Worm (Caenorhabditis elegans): ENCODE results near the gene F26G1.10.

The F26G1.10 gene

DNA sequence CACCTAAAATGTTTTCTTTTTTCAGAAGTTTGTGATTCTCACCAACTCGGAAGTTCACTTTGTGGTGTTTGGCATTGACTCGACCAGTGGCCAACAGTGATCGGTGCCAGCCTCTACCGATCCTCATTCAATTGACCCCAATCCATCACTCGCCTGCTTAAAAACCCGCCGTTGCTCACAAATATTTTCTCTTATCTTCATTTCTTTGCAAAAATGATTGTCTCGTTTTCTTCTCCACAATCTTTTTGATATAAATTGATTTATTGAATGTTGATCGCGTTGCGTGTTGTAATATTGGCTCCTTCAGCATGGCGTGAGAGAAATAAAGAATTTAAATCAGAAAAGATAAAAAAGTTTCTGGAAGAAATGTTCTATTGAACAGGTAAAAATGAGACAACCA, 37.6 kb upstream of the F26G1.10 start:
- no peak for TF ChIP-seq cnd-1 (tag; optimal IDR thresholded peaks at IDR 0.05)
- peak; percentile 2 for TF ChIP-seq unc-62 (GFP tag; optimal IDR thresholded peaks at IDR 0.05)
- peak; percentile 12 for TF ChIP-seq mab-5 (tag; optimal IDR thresholded peaks at IDR 0.05)

DNA sequence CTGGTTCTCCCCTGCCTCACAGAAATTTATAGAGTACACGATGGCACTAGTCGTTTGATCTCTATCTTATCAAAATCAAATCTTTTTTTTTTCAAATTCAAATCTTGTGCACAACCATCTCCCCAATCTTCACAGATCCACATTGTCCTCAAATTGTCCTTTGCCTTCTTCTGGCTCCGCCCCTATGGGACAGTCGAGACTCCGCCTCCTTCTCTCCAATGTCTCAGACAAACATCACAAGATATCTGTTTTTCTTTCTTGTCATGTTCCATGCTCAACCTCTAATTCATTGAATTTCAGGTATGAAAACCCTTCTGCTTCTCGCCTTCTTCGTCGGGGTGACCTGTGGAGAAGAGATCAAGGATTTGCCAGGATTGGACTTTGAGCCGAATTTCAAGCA, 36.8 kb upstream of the F26G1.10 start, which contains the start of gene ctsa-1.1:
ctsa-1.1 (plus strand) TSS at position 301 of the 400 bp plus-strand sequence.
- TF ChIP-seq nhr-28 (tag; optimal IDR thresholded peaks at IDR 0.05) (no peak), blmp-1 (tag; optimal IDR thresholded peaks at IDR 0.05) (no peak), ztf-11 (tag; optimal IDR thresholded peaks at IDR 0.05) (no peak), snpc-4 (tag; optimal IDR thresholded peaks at IDR 0.05) (no peak), sptf-1 (tag; optimal IDR thresholded peaks at IDR 0.05) (no peak), elt-1 (tag; optimal IDR thresholded peaks at IDR 0.05; ENCODE audit: borderline replicate concordance, insufficient read depth) (no peak), lin-32 (GFP tag; optimal IDR thresholded peaks at IDR 0.05) (no peak), mep-1 (tag; optimal IDR thresholded peaks at IDR 0.05) (no peak), lsy-2 (tag; optimal IDR thresholded peaks at IDR 0.05) (no peak), nhr-12 (tag; optimal IDR thresholded peaks at IDR 0.05) (no peak), tbx-8 (GFP tag; optimal IDR thresholded peaks at IDR 0.05) (no peak), ceh-83 (GFP tag; optimal IDR thresholded peaks at IDR 0.05) (no peak), zip-8 (tag; optimal IDR thresholded peaks at IDR 0.05) (no peak), nhr-237 (tag; optimal IDR thresholded peaks at IDR 0.05) (no peak), mab-5 (tag; optimal IDR thresholded peaks at IDR 0.05) (no peak), pha-4 (tag; optimal IDR thresholded peaks at IDR 0.05) (no peak), unc-39 (tag; optimal IDR thresholded peaks at IDR 0.05) (no peak)

DNA sequence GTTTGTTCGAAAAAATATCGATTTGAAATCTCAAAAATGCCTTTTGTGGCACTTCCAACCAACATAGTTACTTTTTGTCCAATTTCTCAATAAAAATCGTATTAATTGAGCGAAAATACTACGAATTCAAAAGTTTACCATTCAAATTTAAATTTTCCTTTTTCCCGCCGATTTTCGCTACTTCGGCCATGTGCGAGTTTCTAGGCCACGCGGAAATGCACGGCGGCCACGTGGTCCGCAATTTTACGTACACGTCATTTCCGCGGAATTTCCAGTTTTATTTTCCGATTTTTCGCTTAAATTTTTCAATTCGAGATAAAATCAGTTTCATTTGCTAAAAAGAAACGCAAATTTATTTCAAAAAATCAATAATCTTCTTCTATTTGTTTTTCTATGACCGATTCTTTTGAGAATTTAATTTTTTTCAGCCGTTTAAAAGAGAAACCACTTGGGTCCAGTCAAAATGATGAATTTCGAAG, 34.2 kb upstream of the F26G1.10 start, which contains the start of gene eas-1:
eas-1 (plus strand) TSS at position 429 of the 479 bp plus-strand sequence.
- TF ChIP-seq tbx-8 (GFP tag; optimal IDR thresholded peaks at IDR 0.05) (no peak), nhr-76 (tag; optimal IDR thresholded peaks at IDR 0.05) (no peak), flh-1 (GFP tag; optimal IDR thresholded peaks at IDR 0.05) (no peak), nhr-2 (tag; optimal IDR thresholded peaks at IDR 0.05) (no peak), unc-39 (tag; optimal IDR thresholded peaks at IDR 0.05) (no peak), nhr-28 (tag; optimal IDR thresholded peaks at IDR 0.05) (no peak), M03D4.4 (tag; optimal IDR thresholded peaks at IDR 0.05) (no peak), elt-3 (tag; optimal IDR thresholded peaks at IDR 0.05) (no peak), sem-2 (GFP tag; optimal IDR thresholded peaks at IDR 0.05) (no peak), zip-8 (tag; optimal IDR thresholded peaks at IDR 0.05) (no peak), mls-2 (tag; optimal IDR thresholded peaks at IDR 0.05) (peak; percentile 31), mab-5 (tag; optimal IDR thresholded peaks at IDR 0.05) (no peak), nhr-12 (tag; optimal IDR thresholded peaks at IDR 0.05) (no peak), unc-120 (tag; optimal IDR thresholded peaks at IDR 0.05; ENCODE audit: poor library complexity, severe bottlenecking) (no peak), ham-2 (GFP tag; optimal IDR thresholded peaks at IDR 0.05) (no peak), pha-4 (tag; optimal IDR thresholded peaks at IDR 0.05) (peak; percentile 46), ztf-11 (tag; optimal IDR thresholded peaks at IDR 0.05) (no peak), lin-32 (GFP tag; optimal IDR thresholded peaks at IDR 0.05) (peak; percentile 25), cnd-1 (tag; optimal IDR thresholded peaks at IDR 0.05) (no peak), lin-13 (tag; optimal IDR thresholded peaks at IDR 0.05) (peak; percentile 38), hlh-1 (tag; optimal IDR thresholded peaks at IDR 0.05) (no peak), blmp-1 (tag; optimal IDR thresholded peaks at IDR 0.05) (no peak), ces-1 (GFP tag; optimal IDR thresholded peaks at IDR 0.05) (peak; percentile 12), ceh-43 (GFP tag; optimal IDR thresholded peaks at IDR 0.05) (no peak), sptf-1 (tag; optimal IDR thresholded peaks at IDR 0.05) (peak; percentile 43), mep-1 (tag; optimal IDR thresholded peaks at IDR 0.05) (peak; percentile 68), unc-62 (GFP tag; optimal IDR thresholded peaks at IDR 0.05) (no peak), ceh-39 (tag; optimal IDR thresholded peaks at IDR 0.05) (no peak), ceh-83 (GFP tag; optimal IDR thresholded peaks at IDR 0.05) (no peak), bed-3 (GFP tag; optimal IDR thresholded peaks at IDR 0.05) (no peak), nhr-237 (tag; optimal IDR thresholded peaks at IDR 0.05) (peak; percentile 45), drap-1 (GFP tag; optimal IDR thresholded peaks at IDR 0.05) (peak; percentile 18), snpc-4 (tag; optimal IDR thresholded peaks at IDR 0.05) (no peak), elt-1 (tag; optimal IDR thresholded peaks at IDR 0.05; ENCODE audit: borderline replicate concordance, insufficient read depth) (no peak), lsy-2 (tag; optimal IDR thresholded peaks at IDR 0.05) (peak; percentile 64)

All from whole organism, mixed stage, embryonic.